Fruit fly (Drosophila melanogaster) whole organism, embryonic: ENCODE measurements around the gene CG11975.

Source experiments
- ATbp ChIP-seq: fragments of 200-800 bp; sonication (Bioruptor generic); optimal IDR thresholded peaks from 2 replicates; lab custom pipeline; 2017; ENCODE audit warnings: missing biosample characterization, mild to moderate bottlenecking, missing genetic modification characterization, missing genetic modification reagents
- Abd-B ChIP-seq: fragments of 200-800 bp; sonication (Bioruptor generic); optimal IDR thresholded peaks from 2 replicates; lab custom pipeline; 2018; ENCODE audit warnings: missing biosample characterization, mild to moderate bottlenecking, missing genetic modification characterization, moderate library complexity
- BtbVII ChIP-seq: fragments of 200-800 bp; sonication (Bioruptor generic); optimal IDR thresholded peaks from 3 replicates; lab custom pipeline; 2017; ENCODE audit warnings: missing biosample characterization, mild to moderate bottlenecking, missing genetic modification characterization
- CG10366 ChIP-seq: fragments of 200-800 bp; sonication (Bioruptor generic); IDR thresholded peaks from 2 replicates; pipeline ENCODE4 v1.3.6; 2022; ENCODE audit warnings: missing biosample characterization, missing genetic modification characterization
- CG11085 ChIP-seq: fragments of 200-800 bp; sonication (Bioruptor generic); IDR thresholded peaks from 2 replicates; pipeline ENCODE4 v1.3.6; 2022; ENCODE audit warnings: missing biosample characterization, missing genetic modification characterization
- CG11247 ChIP-seq: fragments of 200-800 bp; sonication (Bioruptor generic); IDR thresholded peaks from 2 replicates; pipeline ENCODE4 v1.3.6; 2022; ENCODE audit warnings: missing biosample characterization, missing genetic modification characterization
- CG12391 ChIP-seq: fragments of 200-800 bp; sonication (Bioruptor generic); optimal IDR thresholded peaks from 3 replicates; lab custom pipeline; 2018; ENCODE audit warnings: missing biosample characterization, mild to moderate bottlenecking, missing genetic modification characterization, moderate library complexity
- CG15269 ChIP-seq: fragments of 200-800 bp; sonication (Bioruptor generic); optimal IDR thresholded peaks from 2 replicates; lab custom pipeline; 2018; ENCODE audit warnings: missing biosample characterization, mild to moderate bottlenecking, missing genetic modification characterization, moderate library complexity
- CG1529 ChIP-seq: fragments of 200-800 bp; sonication (Bioruptor generic); optimal IDR thresholded peaks from 3 replicates; lab custom pipeline; 2018; ENCODE audit warnings: missing biosample characterization, missing genetic modification characterization
- CG1647 ChIP-seq: fragments of 200-800 bp; sonication (Bioruptor generic); optimal IDR thresholded peaks from 3 replicates; lab custom pipeline; 2016; ENCODE audit warnings: missing biosample characterization, missing genetic modification characterization
- CG17359 ChIP-seq: fragments of 200-800 bp; sonication (Bioruptor generic); optimal IDR thresholded peaks from 3 replicates; lab custom pipeline; 2018; ENCODE audit warnings: missing biosample characterization, mild to moderate bottlenecking, missing genetic modification characterization, moderate library complexity
- CG17829 ChIP-seq: fragments of 200-800 bp; optimal IDR thresholded peaks from 2 replicates; lab custom pipeline; 2019; ENCODE audit warnings: missing biosample characterization, mild to moderate bottlenecking, missing genetic modification characterization, moderate library complexity
- CG2712 ChIP-seq: fragments of 200-800 bp; optimal IDR thresholded peaks from 3 replicates; lab custom pipeline; 2019; ENCODE audit warnings: missing biosample characterization, mild to moderate bottlenecking, missing genetic modification characterization, moderate library complexity
- CG31224 ChIP-seq: fragments of 200-800 bp; sonication (Bioruptor generic); IDR thresholded peaks from 2 replicates; pipeline ENCODE4 v1.3.6; 2022; ENCODE audit warnings: missing biosample characterization, missing genetic modification characterization
- CG3163 ChIP-seq: fragments of 200-800 bp; sonication (Bioruptor generic); optimal IDR thresholded peaks from 3 replicates; lab custom pipeline; 2016; ENCODE audit warnings: missing biosample characterization, missing genetic modification characterization
- CG4730 ChIP-seq: fragments of 200-800 bp; sonication (Bioruptor generic); IDR thresholded peaks from 2 replicates; pipeline ENCODE4 v1.3.6; 2022; ENCODE audit warnings: missing biosample characterization, missing genetic modification characterization
- CG6683 ChIP-seq: fragments of 200-800 bp; sonication (Bioruptor generic); optimal IDR thresholded peaks from 2 replicates; lab custom pipeline; 2017; ENCODE audit warnings: missing biosample characterization, mild to moderate bottlenecking, missing genetic modification characterization, missing genetic modification reagents
- CG6689 ChIP-seq: fragments of 200-800 bp; sonication (Bioruptor generic); IDR thresholded peaks from 2 replicates; pipeline ENCODE4 v1.3.6; 2022; ENCODE audit warnings: missing biosample characterization, missing genetic modification characterization
- CG6765 ChIP-seq: fragments of 200-800 bp; sonication (Bioruptor generic); optimal IDR thresholded peaks from 3 replicates; lab custom pipeline; 2017; ENCODE audit warnings: missing biosample characterization, mild to moderate bottlenecking, missing genetic modification characterization
- CG7556 ChIP-seq: fragments of 200-800 bp; sonication (Bioruptor generic); optimal IDR thresholded peaks from 2 replicates; lab custom pipeline; 2017; ENCODE audit warnings: missing biosample characterization, mild to moderate bottlenecking, missing genetic modification characterization
- CG7786 ChIP-seq: fragments of 200-800 bp; sonication (Bioruptor generic); optimal IDR thresholded peaks from 2 replicates; lab custom pipeline; 2016; ENCODE audit warnings: missing biosample characterization, missing genetic modification characterization
- CHES-1-like ChIP-seq: fragments of 200-800 bp; sonication (Bioruptor generic); optimal IDR thresholded peaks from 2 replicates; lab custom pipeline; 2016; ENCODE audit warnings: missing biosample characterization, missing genetic modification characterization
- CkIIα-i1 ChIP-seq: fragments of 200-800 bp; sonication (Bioruptor generic); IDR thresholded peaks from 2 replicates; pipeline ENCODE4 v1.3.6; 2022; ENCODE audit warnings: missing biosample characterization, missing genetic modification characterization
- Doc2 ChIP-seq: fragments of 200-800 bp; sonication (Bioruptor generic); IDR thresholded peaks from 2 replicates; pipeline ENCODE4 v1.3.6; 2022; ENCODE audit warnings: missing biosample characterization, missing genetic modification characterization
- H2.0 ChIP-seq: fragments of 200-800 bp; sonication (Bioruptor generic); IDR thresholded peaks from 2 replicates; pipeline ENCODE4 v1.3.6; 2022; ENCODE audit warnings: missing biosample characterization, missing genetic modification characterization
- NfI ChIP-seq: fragments of 200-800 bp; sonication (Bioruptor generic); optimal IDR thresholded peaks from 3 replicates; lab custom pipeline; 2018; ENCODE audit warnings: missing biosample characterization, mild to moderate bottlenecking, missing genetic modification characterization, moderate library complexity
- Sox100B ChIP-seq: fragments of 200-800 bp; sonication (Bioruptor generic); optimal IDR thresholded peaks from 3 replicates; lab custom pipeline; 2018; ENCODE audit warnings: missing biosample characterization, mild to moderate bottlenecking, missing genetic modification characterization
- Sox102F ChIP-seq: fragments of 200-800 bp; sonication (Bioruptor generic); optimal IDR thresholded peaks from 2 replicates; lab custom pipeline; 2018; ENCODE audit warnings: missing biosample characterization, mild to moderate bottlenecking, missing genetic modification characterization, moderate library complexity
- Xbp1 ChIP-seq: fragments of 200-800 bp; sonication (Bioruptor generic); optimal IDR thresholded peaks from 3 replicates; lab custom pipeline; 2016; ENCODE audit warnings: missing biosample characterization, mild to moderate bottlenecking, missing genetic modification characterization
- ase ChIP-seq: fragments of 200-800 bp; sonication (Bioruptor generic); IDR thresholded peaks from 3 replicates; pipeline ENCODE4 v1.3.6; 2022; ENCODE audit warnings: missing biosample characterization, missing genetic modification characterization
- dati ChIP-seq: fragments of 200-800 bp; sonication (Bioruptor generic); IDR thresholded peaks from 2 replicates; pipeline ENCODE4 v1.3.6; 2022; ENCODE audit warnings: missing biosample characterization, missing genetic modification characterization
- eve ChIP-seq, 2 experiments: fragments of >200 bp; optimal IDR thresholded peaks; 2 replicates each; lab custom pipeline; 2017; ENCODE audit warnings: missing biosample characterization in 2 of 2, missing genetic modification characterization in 2 of 2
- gcm2 ChIP-seq: fragments of 200-800 bp; sonication (Bioruptor generic); optimal IDR thresholded peaks from 2 replicates; lab custom pipeline; 2016; ENCODE audit warnings: missing biosample characterization, missing genetic modification characterization
- gem ChIP-seq: fragments of 200-800 bp; sonication (Bioruptor generic); optimal IDR thresholded peaks from 2 replicates; lab custom pipeline; 2019; ENCODE audit warnings: missing biosample characterization, mild to moderate bottlenecking, missing genetic modification characterization, moderate library complexity
- lbe ChIP-seq: fragments of 200-800 bp; sonication (Bioruptor generic); optimal IDR thresholded peaks from 2 replicates; lab custom pipeline; 2016; ENCODE audit warnings: missing biosample characterization, mild to moderate bottlenecking, missing genetic modification characterization
- lmd ChIP-seq: fragments of 200-800 bp; sonication (Bioruptor generic); IDR thresholded peaks from 2 replicates; pipeline ENCODE4 v1.3.6; 2022; ENCODE audit warnings: missing biosample characterization, missing genetic modification characterization
- lov ChIP-seq, 2 experiments: fragments of 200-800 bp in 1 of 2; fragments of >200 bp in 1 of 2; sonication (Bioruptor generic) in 1 of 2; IDR thresholded peaks in 1 of 2; optimal IDR thresholded peaks in 1 of 2; 2 replicates in 1 of 2; 3 replicates in 1 of 2; pipeline versions ENCODE4 v1.3.6 to Lab custom; 2017 to 2022; ENCODE audit warnings: missing biosample characterization in 1 of 2, missing genetic modification characterization in 1 of 2
- luna ChIP-seq: fragments of 200-800 bp; sonication (Bioruptor generic); optimal IDR thresholded peaks from 2 replicates; lab custom pipeline; 2016; ENCODE audit warnings: missing biosample characterization, missing genetic modification characterization
- oc ChIP-seq: fragments of 200-800 bp; sonication (Bioruptor generic); optimal IDR thresholded peaks from 2 replicates; lab custom pipeline; 2018; ENCODE audit warnings: missing biosample characterization, mild to moderate bottlenecking, missing genetic modification characterization, moderate library complexity
- prd ChIP-seq, 3 experiments: fragments of >200 bp in 2 of 3; fragments of 200-800 bp in 1 of 3; sonication (Bioruptor generic) in 1 of 3; optimal IDR thresholded peaks in 2 of 3; IDR thresholded peaks in 1 of 3; 2 replicates in 2 of 3; 3 replicates in 1 of 3; pipeline versions ENCODE4 v1.3.6 to Lab custom; 2017 to 2022; ENCODE audit warnings: missing biosample characterization in 1 of 3, missing genetic modification characterization in 1 of 3
- row ChIP-seq: fragments of 200-800 bp; sonication (Bioruptor generic); IDR thresholded peaks from 3 replicates; pipeline ENCODE4 v1.3.6; 2022; ENCODE audit warnings: missing biosample characterization, missing genetic modification characterization
- sc ChIP-seq, 3 experiments: fragments of >200 bp in 2 of 3; fragments of 200-800 bp in 1 of 3; sonication (Bioruptor generic) in 1 of 3; optimal IDR thresholded peaks; 2 replicates in 2 of 3; 3 replicates in 1 of 3; lab custom pipeline; 2017; ENCODE audit warnings: mild to moderate bottlenecking in 1 of 3, missing biosample characterization in 1 of 3, missing genetic modification characterization in 1 of 3, missing genetic modification reagents in 1 of 3
- schlank ChIP-seq: fragments of 200-800 bp; sonication (Bioruptor generic); optimal IDR thresholded peaks from 2 replicates; lab custom pipeline; 2018; ENCODE audit warnings: missing biosample characterization, mild to moderate bottlenecking, missing genetic modification characterization
- sna ChIP-seq: fragments of 200-800 bp; sonication (Bioruptor generic); IDR thresholded peaks from 2 replicates; pipeline ENCODE4 v1.3.6; 2022; ENCODE audit warnings: missing biosample characterization, missing genetic modification characterization; ENCODE audit not compliant: partially characterized antibody
- tap ChIP-seq: fragments of 200-800 bp; optimal IDR thresholded peaks from 3 replicates; lab custom pipeline; 2019; ENCODE audit warnings: missing biosample characterization, mild to moderate bottlenecking, missing genetic modification characterization, moderate library complexity
- tgo ChIP-seq: fragments of 200-800 bp; sonication (Bioruptor generic); IDR thresholded peaks from 3 replicates; pipeline ENCODE4 v1.3.6; 2022; ENCODE audit warnings: missing biosample characterization, missing genetic modification characterization
- ttk ChIP-seq: fragments of 200-800 bp; sonication (Bioruptor generic); IDR thresholded peaks from 2 replicates; pipeline ENCODE4 v2.1.2; 2022; ENCODE audit warnings: missing biosample characterization, missing genetic modification characterization
- unpg ChIP-seq: fragments of 200-800 bp; sonication (Bioruptor generic); optimal IDR thresholded peaks from 3 replicates; lab custom pipeline; 2018; ENCODE audit warnings: missing biosample characterization, mild to moderate bottlenecking, missing genetic modification characterization, moderate library complexity

The CG11975 gene

DNA sequence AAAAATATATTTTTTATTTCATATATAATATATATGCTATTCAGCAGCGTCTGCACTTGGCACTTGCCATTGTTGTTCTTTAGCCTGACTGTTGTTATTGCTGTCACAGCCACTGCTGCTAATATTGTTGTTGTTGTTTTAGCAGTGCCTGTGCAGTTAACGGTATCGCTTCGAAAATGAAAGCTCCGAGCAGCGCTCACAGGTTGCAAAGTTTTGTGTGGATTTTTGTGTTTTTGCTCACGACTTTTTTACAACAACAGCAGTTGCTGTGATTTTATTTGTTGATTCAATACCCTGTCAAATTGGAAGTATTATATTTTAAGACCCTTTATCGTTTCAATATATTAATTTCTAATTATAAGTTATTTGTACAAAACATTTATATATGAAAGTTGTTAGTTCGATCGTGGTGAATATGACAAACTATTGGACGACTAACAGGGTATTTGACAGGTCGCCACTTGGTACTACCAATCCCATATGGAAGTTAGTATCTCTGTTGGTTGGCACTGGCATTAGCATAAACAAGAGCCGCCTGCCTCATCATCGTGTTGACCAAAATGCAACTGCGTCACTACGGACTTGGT is 29.2 kb upstream of the CG11975 start (continued):
- no peak for TF ChIP-seq CG1647 (GFP tag; lab: Kevin White, UChicago)
- no peak for TF ChIP-seq BtbVII (GFP tag; lab: Kevin White, UChicago)
- TF ChIP-seq prd (optimal IDR thresholded peaks at IDR 0.05; lab: Kevin White, UChicago): no peak
- TF ChIP-seq prd (GFP tag; IDR thresholded peaks at IDR 0.05; lab: Robert Waterston, UW): peak; percentile 55; the same call in 2 of the 3 replicates
- TF ChIP-seq CG11247 (GFP tag; lab: Robert Waterston, UW): 0 out of 2 replicates have a peak, but pooled peaks have one; percentile 45
- TF ChIP-seq eve (GFP tag; optimal IDR thresholded peaks at IDR 0.05; lab: Kevin White, UChicago): peak in 1 of 2 experiments; percentile 11
- TF ChIP-seq CkIIα-i1 (GFP tag; lab: Robert Waterston, UW): no peak
- peak; percentile 84 for TF ChIP-seq Sox102F
- peak; percentile 69 for TF ChIP-seq tgo (GFP tag; lab: Robert Waterston, UW)
- no peak for TF ChIP-seq lbe (GFP tag; lab: Kevin White, UChicago)
- TF ChIP-seq CG6689 (GFP tag; lab: Robert Waterston, UW): 0 out of 2 replicates have a peak, but pooled peaks have one; percentile 19
- TF ChIP-seq NfI: peak; percentile 27
- peak; percentile 53 for TF ChIP-seq CG12391 (tag; lab: Kevin White, UChicago)
- peak; percentile 67 for TF ChIP-seq gem (tag; lab: Kevin White, UChicago)
- TF ChIP-seq sna (GFP tag; lab: Robert Waterston, UW): no peak
- no peak for TF ChIP-seq dati (GFP tag; lab: Robert Waterston, UW)
- TF ChIP-seq CG4730: 0 out of 2 replicates have a peak, but pooled peaks have one; percentile 35
- peak; percentile 20 for TF ChIP-seq CG1529 (GFP tag; lab: Kevin White, UChicago)
- TF ChIP-seq unpg (GFP tag; lab: Kevin White, UChicago): peak; percentile 58
- TF ChIP-seq ATbp (GFP tag; lab: Kevin White, UChicago): peak; percentile 61
- no peak for TF ChIP-seq Doc2 (GFP tag; lab: Robert Waterston, UW)
- no peak for TF ChIP-seq Abd-B (GFP tag; lab: Kevin White, UChicago)
- TF ChIP-seq CG31224 (GFP tag; lab: Robert Waterston, UW): no peak
- TF ChIP-seq CG15269: peak; percentile 20
- peak; percentile 75 for TF ChIP-seq CG17359 (tag; lab: Kevin White, UChicago)
- TF ChIP-seq H2.0 (GFP tag; lab: Robert Waterston, UW): peak; percentile 40; the same call in 1 of the 2 replicates
- no peak for TF ChIP-seq CG7786 (GFP tag; lab: Kevin White, UChicago)
- TF ChIP-seq schlank (tag; lab: Kevin White, UChicago): no peak
- no peak for TF ChIP-seq sc (optimal IDR thresholded peaks at IDR 0.05; lab: Kevin White, UChicago)
- TF ChIP-seq sc (GFP tag; optimal IDR thresholded peaks at IDR 0.05; lab: Kevin White, UChicago): peak; percentile 19
- peak; percentile 51; the same call in 2 of the 3 replicates for TF ChIP-seq row (GFP tag; lab: Robert Waterston, UW)
- TF ChIP-seq oc (tag; lab: Kevin White, UChicago): peak; percentile 64
- peak; percentile 32 for TF ChIP-seq Xbp1 (GFP tag; lab: Kevin White, UChicago)
- peak; percentile 61 for TF ChIP-seq ttk (GFP tag; lab: Robert Waterston, UW)
- peak; percentile 27; the same call in 1 of the 2 replicates for TF ChIP-seq CG10366
- peak; percentile 55 for TF ChIP-seq CG2712
- TF ChIP-seq CG6683 (GFP tag; lab: Kevin White, UChicago): no peak
- no peak for TF ChIP-seq gcm2
- no peak for TF ChIP-seq ase (GFP tag; lab: Robert Waterston, UW)
- TF ChIP-seq lov (optimal IDR thresholded peaks at IDR 0.05; lab: Kevin White, UChicago): no peak
- no peak for TF ChIP-seq lov (GFP tag; IDR thresholded peaks at IDR 0.05; lab: Robert Waterston, UW)
- TF ChIP-seq luna: no peak
- 0 out of 2 replicates have a peak, but pooled peaks have one; percentile 17 for TF ChIP-seq lmd (GFP tag; lab: Robert Waterston, UW)
- TF ChIP-seq CG17829: peak; percentile 32
- TF ChIP-seq Sox100B (GFP tag; lab: Kevin White, UChicago): peak; percentile 18
- no peak for TF ChIP-seq CG6765 (GFP tag; lab: Kevin White, UChicago)
- no peak for TF ChIP-seq CHES-1-like (GFP tag; lab: Kevin White, UChicago)
- no peak for TF ChIP-seq CG3163 (GFP tag; lab: Kevin White, UChicago)
- TF ChIP-seq CG7556 (GFP tag; lab: Kevin White, UChicago): peak; percentile 4
- peak; percentile 7 for TF ChIP-seq tap (tag; lab: Kevin White, UChicago)
- TF ChIP-seq CG11085 (GFP tag; lab: Robert Waterston, UW): no peak
